Worm (Caenorhabditis elegans) whole organism, L2 larva: ENCODE data around the gene dpy-18.

ENCODE experiments used
- C34F6.9 ChIP-seq: fragments of 150-350 bp; optimal IDR thresholded peaks from 2 replicates; lab custom pipeline; 2014; ENCODE audit warnings: missing biosample characterization, missing genetic modification characterization
- F13H6.1 ChIP-seq: sonication (generic microtip); optimal IDR thresholded peaks from 2 replicates; lab custom pipeline; 2016; ENCODE audit warnings: missing genetic modification characterization, missing compliant biosample characterization
- R02D3.7 ChIP-seq: fragments of 150-350 bp; optimal IDR thresholded peaks from 2 replicates; lab custom pipeline; 2014; ENCODE audit warnings: missing biosample characterization, missing genetic modification characterization
- Y55F3AM.14 ChIP-seq: fragments of 200-800 bp; sonication (Bioruptor generic); optimal IDR thresholded peaks from 2 replicates; lab custom pipeline; 2018; ENCODE audit warnings: mild to moderate bottlenecking, missing genetic modification characterization, missing compliant biosample characterization
- ZK546.5 ChIP-seq: sonication (generic microtip); optimal IDR thresholded peaks from 2 replicates; lab custom pipeline; 2017; ENCODE audit warnings: missing biosample characterization, missing genetic modification characterization
- alr-1 ChIP-seq: fragments of 150-350 bp; optimal IDR thresholded peaks from 2 replicates; lab custom pipeline; 2014; ENCODE audit warnings: missing biosample characterization, missing genetic modification characterization
- aly-2 ChIP-seq: fragments of 150-350 bp; optimal IDR thresholded peaks from 2 replicates; lab custom pipeline; 2014; ENCODE audit warnings: missing biosample characterization, missing genetic modification characterization
- ama-1 ChIP-seq: fragments of 150-350 bp; optimal IDR thresholded peaks from 2 replicates; lab custom pipeline; 2018; ENCODE audit warnings: inconsistent platforms
- blmp-1 ChIP-seq: sonication (generic microtip); optimal IDR thresholded peaks from 2 replicates; lab custom pipeline; 2017; ENCODE audit warnings: missing genetic modification characterization, mild to moderate bottlenecking, missing compliant biosample characterization, antibody characterized with exemption, moderate library complexity; ENCODE audit not compliant: insufficient read depth
- ceh-16 ChIP-seq: fragments of 150-350 bp; optimal IDR thresholded peaks from 2 replicates; lab custom pipeline; 2014; ENCODE audit warnings: missing biosample characterization, missing genetic modification characterization
- ceh-82 ChIP-seq: fragments of 150-350 bp; optimal IDR thresholded peaks from 2 replicates; lab custom pipeline; 2014; ENCODE audit warnings: missing biosample characterization, missing genetic modification characterization
- crh-2 ChIP-seq: sonication (generic microtip); optimal IDR thresholded peaks from 2 replicates; lab custom pipeline; 2017; ENCODE audit warnings: missing biosample characterization, missing genetic modification characterization
- dmd-4 ChIP-seq: sonication (generic microtip); optimal IDR thresholded peaks from 2 replicates; lab custom pipeline; 2017; ENCODE audit warnings: missing biosample characterization, missing genetic modification characterization
- egl-27 ChIP-seq: sonication (generic microtip); optimal IDR thresholded peaks from 3 replicates; lab custom pipeline; 2017; ENCODE audit warnings: missing biosample characterization, missing genetic modification reagents, missing genetic modification characterization
- elt-3 ChIP-seq: sonication (generic microtip); optimal IDR thresholded peaks from 2 replicates; lab custom pipeline; 2017; ENCODE audit warnings: missing biosample characterization, missing genetic modification characterization
- fos-1 ChIP-seq: fragments of 150-350 bp; optimal IDR thresholded peaks from 2 replicates; lab custom pipeline; 2014; ENCODE audit warnings: missing biosample characterization, missing genetic modification characterization
- gmeb-1 ChIP-seq: fragments of 150-350 bp; optimal IDR thresholded peaks from 2 replicates; lab custom pipeline; 2014; ENCODE audit warnings: missing biosample characterization, missing genetic modification characterization
- lin-11 ChIP-seq: fragments of 150-350 bp; sonication (generic microtip); optimal IDR thresholded peaks from 2 replicates; lab custom pipeline; 2014; ENCODE audit warnings: missing biosample characterization, missing genetic modification characterization, inconsistent platforms, mixed read lengths
- lin-13 ChIP-seq: fragments of 150-350 bp; optimal IDR thresholded peaks from 2 replicates; lab custom pipeline; 2014; ENCODE audit warnings: missing biosample characterization, missing genetic modification reagents, missing genetic modification characterization
- lin-39 ChIP-seq: fragments of 150-350 bp; optimal IDR thresholded peaks from 2 replicates; lab custom pipeline; 2014; ENCODE audit warnings: missing biosample characterization, missing genetic modification reagents, missing genetic modification characterization
- lsy-2 ChIP-seq, 2 experiments: fragments of 150-350 bp in 1 of 2; sonication (generic microtip) in 1 of 2; optimal IDR thresholded peaks; 2 replicates each; lab custom pipeline; 2014 to 2017; ENCODE audit warnings: missing biosample characterization in 2 of 2, missing genetic modification characterization in 2 of 2
- mab-5 ChIP-seq: fragments of 150-350 bp; optimal IDR thresholded peaks from 2 replicates; lab custom pipeline; 2014; ENCODE audit warnings: missing biosample characterization, missing genetic modification characterization
- mbf-1 ChIP-seq: sonication (generic microtip); optimal IDR thresholded peaks from 2 replicates; lab custom pipeline; 2017; ENCODE audit warnings: missing biosample characterization, missing genetic modification characterization
- mdl-1 ChIP-seq, 2 experiments: fragments of 150-350 bp in 1 of 2; sonication (generic microtip) in 1 of 2; optimal IDR thresholded peaks; 2 replicates each; lab custom pipeline; 2017; ENCODE audit warnings: missing biosample characterization in 2 of 2, missing genetic modification characterization in 2 of 2
- nhr-10 ChIP-seq: sonication (generic microtip); optimal IDR thresholded peaks from 2 replicates; lab custom pipeline; 2017; ENCODE audit warnings: missing biosample characterization, missing genetic modification characterization
- nhr-11 ChIP-seq: fragments of 150-350 bp; optimal IDR thresholded peaks from 2 replicates; lab custom pipeline; 2014; ENCODE audit warnings: missing biosample characterization, missing genetic modification characterization
- nhr-12 ChIP-seq: fragments of 150-350 bp; optimal IDR thresholded peaks from 2 replicates; lab custom pipeline; 2014; ENCODE audit warnings: missing biosample characterization, missing genetic modification characterization
- nhr-129 ChIP-seq: fragments of 150-350 bp; optimal IDR thresholded peaks from 2 replicates; lab custom pipeline; 2014; ENCODE audit warnings: missing biosample characterization, missing genetic modification characterization
- nhr-21 ChIP-seq: fragments of 150-350 bp; optimal IDR thresholded peaks from 2 replicates; lab custom pipeline; 2014; ENCODE audit warnings: missing biosample characterization, missing genetic modification characterization
- nhr-23 ChIP-seq: fragments of 150-350 bp; optimal IDR thresholded peaks from 2 replicates; lab custom pipeline; 2014; ENCODE audit warnings: missing biosample characterization, missing genetic modification reagents, missing genetic modification characterization
- nhr-25 ChIP-seq: fragments of 150-350 bp; sonication (generic microtip); optimal IDR thresholded peaks from 3 replicates; lab custom pipeline; 2014; ENCODE audit warnings: missing biosample characterization, missing genetic modification characterization
- nhr-6 ChIP-seq: fragments of 150-350 bp; optimal IDR thresholded peaks from 2 replicates; lab custom pipeline; 2014; ENCODE audit warnings: missing biosample characterization, missing genetic modification characterization
- nhr-77 ChIP-seq: fragments of 150-350 bp; optimal IDR thresholded peaks from 2 replicates; lab custom pipeline; 2014; ENCODE audit warnings: missing biosample characterization, missing genetic modification characterization
- peb-1 ChIP-seq: fragments of 150-350 bp; optimal IDR thresholded peaks from 2 replicates; lab custom pipeline; 2014; ENCODE audit warnings: missing biosample characterization, missing genetic modification characterization
- sem-4 ChIP-seq: fragments of 150-350 bp; optimal IDR thresholded peaks from 2 replicates; lab custom pipeline; 2014; ENCODE audit warnings: missing biosample characterization, missing genetic modification reagents, missing genetic modification characterization
- skn-1 ChIP-seq: sonication (generic microtip); optimal IDR thresholded peaks from 2 replicates; lab custom pipeline; 2017; ENCODE audit warnings: missing biosample characterization, missing genetic modification characterization
- sma-9 ChIP-seq, 2 experiments: fragments of 150-350 bp in 1 of 2; sonication (generic microtip) in 1 of 2; optimal IDR thresholded peaks; 2 replicates each; lab custom pipeline; 2014 to 2016; ENCODE audit warnings: missing genetic modification characterization in 2 of 2, mild to moderate bottlenecking in 1 of 2, missing biosample characterization in 1 of 2, missing compliant biosample characterization in 1 of 2, missing genetic modification reagents in 1 of 2, moderate library complexity in 1 of 2
- unc-39 ChIP-seq: fragments of 150-350 bp; optimal IDR thresholded peaks from 2 replicates; lab custom pipeline; 2014; ENCODE audit warnings: missing biosample characterization, missing genetic modification characterization
- unc-55 ChIP-seq: fragments of 150-350 bp; sonication (generic microtip); optimal IDR thresholded peaks from 3 replicates; lab custom pipeline; 2014; ENCODE audit warnings: missing biosample characterization, missing genetic modification reagents, missing genetic modification characterization
- unc-62 ChIP-seq: fragments of 150-350 bp; optimal IDR thresholded peaks from 2 replicates; lab custom pipeline; 2014; ENCODE audit warnings: missing biosample characterization, missing genetic modification reagents, missing genetic modification characterization
- zag-1 ChIP-seq: fragments of 150-350 bp; optimal IDR thresholded peaks from 2 replicates; lab custom pipeline; 2014; ENCODE audit warnings: missing biosample characterization, missing genetic modification characterization
- ztf-1 ChIP-seq: fragments of 200-800 bp; sonication (Bioruptor generic); conservative IDR thresholded peaks from 2 replicates; pipeline ENCODE4 v1.3.6; 2022; ENCODE audit warnings: missing genetic modification characterization, missing compliant biosample characterization
- ztf-11 ChIP-seq: sonication (generic microtip); optimal IDR thresholded peaks from 2 replicates; lab custom pipeline; 2017; ENCODE audit warnings: missing biosample characterization, missing genetic modification characterization

The dpy-18 gene

DNA sequence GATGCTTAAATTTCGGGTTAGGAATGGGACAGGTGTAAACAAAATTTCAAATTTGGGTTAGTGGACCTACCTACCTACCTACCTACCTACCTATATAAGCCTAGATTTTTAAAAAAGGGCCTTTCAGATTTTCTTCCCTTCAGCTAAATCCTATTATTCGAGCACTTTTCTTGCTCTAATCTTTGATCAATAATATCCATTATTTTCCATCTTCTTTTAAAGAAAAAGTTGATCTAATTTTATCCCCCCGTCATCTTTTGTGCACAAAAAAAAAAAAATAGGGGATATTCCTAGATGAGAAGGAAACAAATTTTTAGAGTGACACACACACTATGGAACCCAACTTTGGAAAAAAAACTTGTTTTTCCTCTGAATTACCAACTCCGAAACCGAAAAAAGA, 13.1 kb upstream of the dpy-18 start:
- TF ChIP-seq nhr-12 (tag; lab: Kevin White, UChicago) (no peak), sem-4 (tag; lab: Kevin White, UChicago) (no peak), blmp-1 (no peak), peb-1 (tag; lab: Kevin White, UChicago) (no peak), nhr-25 (no peak), mdl-1 (tag; optimal IDR thresholded peaks at IDR 0.05; lab: Kevin White, UChicago) (no peak), crh-2 (tag; lab: Kevin White, UChicago) (no peak), lin-11 (tag; lab: Kevin White, UChicago) (no peak), elt-3 (no peak), aly-2 (no peak), mbf-1 (tag; lab: Kevin White, UChicago) (no peak), gmeb-1 (no peak), ceh-82 (no peak), lin-39 (tag; lab: Kevin White, UChicago) (no peak), lsy-2 (tag; optimal IDR thresholded peaks at IDR 0.05; lab: Kevin White, UChicago) (no peak), zag-1 (tag; lab: Kevin White, UChicago) (no peak), mab-5 (tag; lab: Kevin White, UChicago) (no peak), lin-13 (GFP tag; lab: Kevin White, UChicago) (no peak), alr-1 (tag; lab: Kevin White, UChicago) (no peak), ama-1 (no peak)
- TF ChIP-seq, all 48 proteins: peak for 0

DNA sequence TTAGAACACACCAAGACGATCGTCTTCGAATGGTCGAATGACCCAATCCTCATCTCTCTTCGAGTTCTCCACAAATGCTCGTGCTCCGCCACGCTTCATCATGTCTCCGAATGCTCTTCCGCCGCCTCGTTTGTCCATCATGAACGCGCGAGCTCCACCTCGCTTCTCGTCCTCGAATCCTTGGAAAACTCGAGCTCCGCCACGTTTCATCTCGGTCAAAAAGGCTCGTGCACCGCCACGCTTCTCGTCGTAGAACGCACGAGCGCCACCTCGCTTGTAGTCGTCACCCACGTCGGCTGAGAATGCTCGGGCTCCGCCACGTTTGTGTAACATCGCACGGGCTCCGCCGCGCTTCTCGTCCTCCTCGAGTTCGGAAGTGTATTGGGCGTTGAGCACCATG, 11.6 kb upstream of the dpy-18 start:
- TF ChIP-seq sma-9 (GFP tag; optimal IDR thresholded peaks at IDR 0.05; lab: Kevin White, UChicago) (no peak), sma-9 (tag; optimal IDR thresholded peaks at IDR 0.05; lab: Kevin White, UChicago) (no peak), egl-27 (no peak), ZK546.5 (tag; lab: Kevin White, UChicago) (no peak), unc-62 (GFP tag; lab: Kevin White, UChicago) (no peak), gmeb-1 (no peak), mab-5 (tag; lab: Kevin White, UChicago) (no peak), ztf-1 (GFP tag; lab: Robert Waterston, UW) (no peak), mdl-1 (tag; optimal IDR thresholded peaks at IDR 0.05; lab: Kevin White, UChicago) (no peak), unc-55 (GFP tag; lab: Kevin White, UChicago) (no peak), nhr-11 (no peak), unc-39 (no peak), aly-2 (no peak)

DNA sequence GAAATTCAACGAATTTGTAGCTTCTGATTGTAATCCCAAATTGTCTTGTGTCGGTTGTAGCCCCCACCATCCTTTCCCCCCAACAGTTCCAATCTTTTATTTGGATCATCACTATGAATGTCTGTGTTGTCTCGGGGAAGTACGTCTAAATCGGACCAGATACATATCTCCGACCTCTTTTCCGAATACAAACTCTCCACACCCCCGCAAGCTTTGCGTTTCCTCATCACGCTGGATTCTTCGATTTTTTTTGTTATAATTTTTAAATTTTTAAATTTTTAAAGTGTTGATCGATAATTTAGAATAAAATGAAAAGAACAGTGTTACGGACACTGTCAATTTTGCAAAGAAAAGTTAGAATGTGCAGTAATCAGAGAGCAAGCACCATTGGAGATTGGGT, 4.1 kb upstream of the dpy-18 start, which contains the start of gene subs-4:
TSS of gene subs-4 (plus strand) at position 301 of the 400 bp plus-strand sequence.
- TF ChIP-seq mdl-1 (tag; optimal IDR thresholded peaks at IDR 0.05; lab: Kevin White, UChicago), result no peak
- TF ChIP-seq skn-1 (tag; lab: Kevin White, UChicago), result no peak
- TF ChIP-seq ceh-82, result no peak
- no peak for TF ChIP-seq blmp-1
- TF ChIP-seq aly-2, result no peak
- TF ChIP-seq mbf-1 (tag; lab: Kevin White, UChicago), result no peak
- TF ChIP-seq ceh-16 (tag; lab: Kevin White, UChicago), result no peak
- no peak for TF ChIP-seq nhr-10 (tag; lab: Kevin White, UChicago)
- TF ChIP-seq unc-39, result no peak
- no peak for TF ChIP-seq C34F6.9
- no peak for TF ChIP-seq Y55F3AM.14 (GFP tag; lab: Kevin White, UChicago)
- TF ChIP-seq nhr-6 (tag; lab: Kevin White, UChicago), result no peak
- TF ChIP-seq R02D3.7 (tag; lab: Kevin White, UChicago), result no peak
- no peak for TF ChIP-seq ZK546.5 (tag; lab: Kevin White, UChicago)
- no peak for TF ChIP-seq nhr-11
- no peak for TF ChIP-seq lin-39 (tag; lab: Kevin White, UChicago)
- no peak for TF ChIP-seq unc-62 (GFP tag; lab: Kevin White, UChicago)

DNA sequence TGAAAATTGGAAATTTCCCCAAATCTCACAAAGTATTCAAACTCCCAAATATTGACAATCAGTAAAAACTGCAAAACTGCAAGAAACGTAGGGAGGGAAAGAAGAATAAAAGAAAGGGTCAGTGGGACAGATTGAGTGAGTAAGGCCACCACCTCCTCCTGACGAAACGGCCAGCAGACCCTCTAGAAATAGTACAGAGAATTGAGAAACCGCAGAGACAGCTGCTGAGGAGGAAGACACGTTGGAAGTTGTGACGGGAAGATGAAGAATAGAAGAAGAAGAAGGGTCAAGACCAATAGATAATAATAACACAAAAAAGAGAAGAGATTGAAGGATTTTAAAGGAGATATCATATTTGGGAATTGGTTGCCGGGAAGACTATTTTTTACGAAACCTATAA, 2.8 kb upstream of the dpy-18 start:
- TF ChIP-seq F13H6.1 (tag; lab: Kevin White, UChicago) (no peak), unc-55 (GFP tag; lab: Kevin White, UChicago) (no peak), mab-5 (tag; lab: Kevin White, UChicago) (no peak), nhr-25 (peak; percentile 19), fos-1 (peak; percentile 49), C34F6.9 (peak; percentile 25), zag-1 (tag; lab: Kevin White, UChicago) (no peak), nhr-77 (tag; lab: Kevin White, UChicago) (no peak), aly-2 (no peak), ztf-11 (tag; lab: Kevin White, UChicago) (no peak), Y55F3AM.14 (GFP tag; lab: Kevin White, UChicago) (no peak), skn-1 (tag; lab: Kevin White, UChicago) (no peak), nhr-23 (tag; lab: Kevin White, UChicago) (no peak), alr-1 (tag; lab: Kevin White, UChicago) (no peak), nhr-12 (tag; lab: Kevin White, UChicago) (no peak), mdl-1 (tag; optimal IDR thresholded peaks at IDR 0.05; lab: Kevin White, UChicago) (no peak), nhr-21 (tag; lab: Kevin White, UChicago) (no peak), lin-13 (GFP tag; lab: Kevin White, UChicago) (peak; percentile 8), ZK546.5 (tag; lab: Kevin White, UChicago) (no peak), sem-4 (tag; lab: Kevin White, UChicago) (no peak), lin-11 (tag; lab: Kevin White, UChicago) (no peak), elt-3 (no peak), peb-1 (tag; lab: Kevin White, UChicago) (no peak), lsy-2 (tag; optimal IDR thresholded peaks at IDR 0.05; lab: Kevin White, UChicago) (peak in 1 of 2 experiments; percentile 30), nhr-11 (no peak), dmd-4 (tag; lab: Kevin White, UChicago) (no peak), ceh-82 (no peak), sma-9 (GFP tag; optimal IDR thresholded peaks at IDR 0.05; lab: Kevin White, UChicago) (no peak), sma-9 (tag; optimal IDR thresholded peaks at IDR 0.05; lab: Kevin White, UChicago) (no peak), egl-27 (no peak), nhr-129 (tag; lab: Kevin White, UChicago) (peak; percentile 21), unc-39 (no peak), crh-2 (tag; lab: Kevin White, UChicago) (peak; percentile 18)
- TF ChIP-seq, all 48 proteins: peak for 7
